Fruit fly (Drosophila melanogaster): ENCODE data around the gene mRpS2.

mRpS2 gene

dm6 chr2L:4883023-4883392, 32.8 kb upstream of the mRpS2 start, which contains the start of the genes Cf2 and CG3008:
Cf2 (minus strand) TSS chr2L:4883107.
CG3008 (plus strand) TSS chr2L:4883298.
- no peak for TF ChIP-seq D1 (tag; optimal IDR thresholded peaks at IDR 0.05)
- peak; percentile 33 for TF ChIP-seq CG8159 (tag; optimal IDR thresholded peaks at IDR 0.05)

dm6 chr2L:4882131-4883022, 32.2 kb upstream of the mRpS2 start:
- TF ChIP-seq Ets98B (GFP tag; IDR thresholded peaks at IDR 0.05) (0 out of 2 replicates have a peak, but pooled peaks have one; percentile 33), gl (tag; optimal IDR thresholded peaks at IDR 0.05) (peak; percentile 7), CG34367 (tag; optimal IDR thresholded peaks at IDR 0.05) (no peak)

dm6 chr2L:4868383-4868782, 18.2 kb upstream of the mRpS2 start:
- TF ChIP-seq Snoo (tag; optimal IDR thresholded peaks at IDR 0.05) (no peak), rn (GFP tag; IDR thresholded peaks at IDR 0.05) (no peak), Pif1A (GFP tag; optimal IDR thresholded peaks at IDR 0.05) (no peak), EcR (GFP tag; optimal IDR thresholded peaks at IDR 0.05) (no peak), CG34367 (tag; optimal IDR thresholded peaks at IDR 0.05) (no peak), gl (tag; optimal IDR thresholded peaks at IDR 0.05) (no peak), CG14655 (GFP tag; optimal IDR thresholded peaks at IDR 0.05) (no peak), D1 (tag; optimal IDR thresholded peaks at IDR 0.05) (no peak), CG9948 (tag; optimal IDR thresholded peaks at IDR 0.05) (no peak), CG15710 (tag; optimal IDR thresholded peaks at IDR 0.05) (no peak), fd96Ca (GFP tag; IDR thresholded peaks at IDR 0.05) (no peak), CG8301 (tag; optimal IDR thresholded peaks at IDR 0.05) (no peak), CG17806 (tag; optimal IDR thresholded peaks at IDR 0.05) (no peak), CG4496 (GFP tag; IDR thresholded peaks at IDR 0.05) (no peak), CG13204 (GFP tag; optimal IDR thresholded peaks at IDR 0.05) (no peak), CG8159 (tag; optimal IDR thresholded peaks at IDR 0.05) (no peak), Pif1B (GFP tag; optimal IDR thresholded peaks at IDR 0.05) (no peak), CG32121 (GFP tag; IDR thresholded peaks at IDR 0.05) (no peak)

dm6 chr2L:4865400-4865799, 15.2 kb upstream of the mRpS2 start:
- no peak for TF ChIP-seq CG8159 (tag; optimal IDR thresholded peaks at IDR 0.05)
- TF ChIP-seq Pif1A (GFP tag; optimal IDR thresholded peaks at IDR 0.05), result no peak
- no peak for TF ChIP-seq CG32121 (GFP tag; IDR thresholded peaks at IDR 0.05)
- no peak for TF ChIP-seq CG8301 (tag; optimal IDR thresholded peaks at IDR 0.05)
- no peak for TF ChIP-seq CG4496 (GFP tag; IDR thresholded peaks at IDR 0.05)
- no peak for TF ChIP-seq CG13204 (GFP tag; optimal IDR thresholded peaks at IDR 0.05)
- TF ChIP-seq Ets98B (GFP tag; IDR thresholded peaks at IDR 0.05), result no peak
- TF ChIP-seq gl (tag; optimal IDR thresholded peaks at IDR 0.05), result no peak
- TF ChIP-seq CG10348 (GFP tag; IDR thresholded peaks at IDR 0.05), result no peak
- no peak for TF ChIP-seq CG9948 (tag; optimal IDR thresholded peaks at IDR 0.05)
- no peak for TF ChIP-seq D1 (tag; optimal IDR thresholded peaks at IDR 0.05)
- TF ChIP-seq CG15710 (tag; optimal IDR thresholded peaks at IDR 0.05), result no peak
- no peak for TF ChIP-seq fd96Ca (GFP tag; IDR thresholded peaks at IDR 0.05)
- TF ChIP-seq CG14655 (GFP tag; optimal IDR thresholded peaks at IDR 0.05), result no peak
- no peak for TF ChIP-seq Pif1B (GFP tag; optimal IDR thresholded peaks at IDR 0.05)
- TF ChIP-seq rn (GFP tag; IDR thresholded peaks at IDR 0.05), result no peak

- TF ChIP-seq Pif1A (GFP tag; optimal IDR thresholded peaks at IDR 0.05) (no peak), Ets98B (GFP tag; IDR thresholded peaks at IDR 0.05) (0 out of 2 replicates have a peak, but pooled peaks have one; percentile 12), CG32121 (GFP tag; IDR thresholded peaks at IDR 0.05) (no peak), CG10348 (GFP tag; IDR thresholded peaks at IDR 0.05) (no peak), Pif1B (GFP tag; optimal IDR thresholded peaks at IDR 0.05) (no peak), CG17806 (tag; optimal IDR thresholded peaks at IDR 0.05) (no peak), CG34367 (tag; optimal IDR thresholded peaks at IDR 0.05) (no peak)
Measured at dm6 chr2L:4861503-4861902, 11.3 kb upstream of the mRpS2 start.

dm6 chr2L:4856118-4856517, 5.9 kb upstream of the mRpS2 start:
- TF ChIP-seq CG9948 (tag; optimal IDR thresholded peaks at IDR 0.05), result peak; percentile 49
- TF ChIP-seq CG8159 (tag; optimal IDR thresholded peaks at IDR 0.05), result peak; percentile 60
- no peak for TF ChIP-seq D1 (tag; optimal IDR thresholded peaks at IDR 0.05)
- TF ChIP-seq CG15710 (tag; optimal IDR thresholded peaks at IDR 0.05), result peak; percentile 15
- peak; percentile 19 for TF ChIP-seq CG14655 (GFP tag; optimal IDR thresholded peaks at IDR 0.05)
- TF ChIP-seq CG4496 (GFP tag; IDR thresholded peaks at IDR 0.05), result no peak; the same call in 2 of the 3 replicates
- peak; percentile 34 for TF ChIP-seq CG17806 (tag; optimal IDR thresholded peaks at IDR 0.05)

- TF ChIP-seq Pif1A (GFP tag; optimal IDR thresholded peaks at IDR 0.05) (no peak), CG4496 (GFP tag; IDR thresholded peaks at IDR 0.05) (no peak), Snoo (tag; optimal IDR thresholded peaks at IDR 0.05) (no peak), CG12605 (GFP tag; IDR thresholded peaks at IDR 0.05) (no peak), fd96Ca (GFP tag; IDR thresholded peaks at IDR 0.05) (no peak), CG8159 (tag; optimal IDR thresholded peaks at IDR 0.05) (no peak), CG13204 (GFP tag; optimal IDR thresholded peaks at IDR 0.05) (no peak), Ets98B (GFP tag; IDR thresholded peaks at IDR 0.05) (no peak), CG10348 (GFP tag; IDR thresholded peaks at IDR 0.05) (no peak), CG17806 (tag; optimal IDR thresholded peaks at IDR 0.05) (no peak), rn (GFP tag; IDR thresholded peaks at IDR 0.05) (no peak), CG32121 (GFP tag; IDR thresholded peaks at IDR 0.05) (no peak), CG34367 (tag; optimal IDR thresholded peaks at IDR 0.05) (no peak), gl (tag; optimal IDR thresholded peaks at IDR 0.05) (no peak), Pif1B (GFP tag; optimal IDR thresholded peaks at IDR 0.05) (no peak), CG9948 (tag; optimal IDR thresholded peaks at IDR 0.05) (no peak), CG15710 (tag; optimal IDR thresholded peaks at IDR 0.05) (no peak), D1 (tag; optimal IDR thresholded peaks at IDR 0.05) (no peak)
Measured at dm6 chr2L:4854822-4855221, 4.6 kb upstream of the mRpS2 start.
